Fruit fly (Drosophila melanogaster): ENCODE measurements around the gene cact.
A peak's percentile ranks its signal among the peaks of the same experiment; 100 is the strongest.

cact gene

DNA sequence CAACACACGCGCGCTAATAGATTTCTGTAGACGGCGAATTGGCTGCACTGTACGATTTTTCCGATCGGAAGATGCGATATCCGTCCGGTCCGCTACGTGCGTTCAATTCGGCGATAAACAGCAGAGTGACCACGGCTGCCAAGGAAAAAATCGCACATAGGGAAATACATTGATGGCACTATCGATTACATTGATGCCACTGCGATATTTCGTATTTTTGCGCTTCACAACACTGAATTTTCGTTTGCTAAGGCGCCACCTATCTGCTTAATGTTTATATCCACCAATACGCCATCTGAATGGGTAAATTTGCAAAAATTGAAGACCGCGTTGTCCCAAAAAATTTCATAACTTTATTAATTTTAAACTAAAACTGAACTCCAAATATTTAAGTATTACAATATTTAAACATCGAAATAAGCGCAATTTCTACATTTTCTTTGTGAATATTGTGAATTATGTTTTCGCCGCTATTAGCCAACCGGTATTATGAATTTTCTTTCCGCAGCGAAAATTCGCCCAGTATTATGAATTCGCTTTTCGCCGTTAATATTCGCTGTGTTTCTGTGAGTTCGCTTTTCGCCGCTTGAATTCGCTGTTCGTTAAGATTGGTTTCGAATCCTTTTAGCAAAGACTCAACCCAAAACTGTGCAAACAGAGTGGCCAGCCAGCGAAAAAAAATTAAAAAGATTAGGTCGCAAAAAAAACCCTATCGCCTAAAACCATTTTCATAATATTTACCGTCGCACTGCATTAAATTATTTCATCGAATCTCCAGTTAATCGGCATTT, 38.2 kb downstream of the cact start, which contains the start of the genes crp and pkaap (continued):
- TF ChIP-seq CG13624 (GFP tag; optimal IDR thresholded peaks at IDR 0.05) (peak; percentile 78), insv (GFP tag; optimal IDR thresholded peaks at IDR 0.05) (peak in 1 of 2 experiments; percentile 77), hth (optimal IDR thresholded peaks at IDR 0.05) (no peak), lab (GFP tag; optimal IDR thresholded peaks at IDR 0.05) (peak; percentile 85), CG2116 (GFP tag; optimal IDR thresholded peaks at IDR 0.05) (peak; percentile 76), CoRest (tag; optimal IDR thresholded peaks at IDR 0.05) (peak; percentile 56), MTF-1 (GFP tag; optimal IDR thresholded peaks at IDR 0.05; ENCODE audit: borderline replicate concordance) (peak; percentile 82), chif (GFP tag; optimal IDR thresholded peaks at IDR 0.05) (peak; percentile 73 to 89), CG3163 (GFP tag; optimal IDR thresholded peaks at IDR 0.05) (peak; percentile 73), CG1233 (GFP tag; optimal IDR thresholded peaks at IDR 0.05) (peak; percentile 61), CG11723 (GFP tag; optimal IDR thresholded peaks at IDR 0.05) (peak; percentile 23), bsh (GFP tag; optimal IDR thresholded peaks at IDR 0.05) (peak in 1 of 2 experiments; percentile 55), Dp (GFP tag; optimal IDR thresholded peaks at IDR 0.05) (peak; percentile 90), tio (GFP tag; optimal IDR thresholded peaks at IDR 0.05) (peak; percentile 58), CG10565 (GFP tag; optimal IDR thresholded peaks at IDR 0.05) (peak; percentile 23), gsb-n (tag; optimal IDR thresholded peaks at IDR 0.05) (peak; percentile 52), CG1602 (GFP tag; optimal IDR thresholded peaks at IDR 0.05) (peak; percentile 85), ems (GFP tag; optimal IDR thresholded peaks at IDR 0.05) (peak; percentile 68), CG10147 (GFP tag; optimal IDR thresholded peaks at IDR 0.05) (peak; percentile 42), B-H2 (GFP tag; optimal IDR thresholded peaks at IDR 0.05) (peak; percentile 90), onecut (GFP tag; IDR thresholded peaks at IDR 0.05) (peak; percentile 78), Dip3 (GFP tag; optimal IDR thresholded peaks at IDR 0.05) (peak; percentile 77), nmo (GFP tag; optimal IDR thresholded peaks at IDR 0.05) (peak; percentile 27), CG2202 (tag; optimal IDR thresholded peaks at IDR 0.05) (peak; percentile 41), phol (tag; optimal IDR thresholded peaks at IDR 0.05) (peak; percentile 48), Bteb2 (GFP tag; optimal IDR thresholded peaks at IDR 0.05) (peak; percentile 72), CG7271 (tag; optimal IDR thresholded peaks at IDR 0.05) (peak; percentile 51), jing (GFP tag; optimal IDR thresholded peaks at IDR 0.05) (peak; percentile 51), Vsx1 (GFP tag; optimal IDR thresholded peaks at IDR 0.05) (peak; percentile 46), pita (GFP tag; optimal IDR thresholded peaks at IDR 0.05) (peak; percentile 98), E2f1 (GFP tag; IDR thresholded peaks at IDR 0.05) (no peak), exex (tag; optimal IDR thresholded peaks at IDR 0.05) (peak; percentile 13), CG15073 (GFP tag; optimal IDR thresholded peaks at IDR 0.05) (peak; percentile 13), odd (GFP tag; optimal IDR thresholded peaks at IDR 0.05) (peak; percentile 19), Poxn (GFP tag; IDR thresholded peaks at IDR 0.05) (no peak), NK7.1 (GFP tag; optimal IDR thresholded peaks at IDR 0.05) (peak; percentile 65), Nf-YA (GFP tag; IDR thresholded peaks at IDR 0.05) (no peak), crc (GFP tag; optimal IDR thresholded peaks at IDR 0.05) (peak; percentile 48), Oaz (GFP tag; IDR thresholded peaks at IDR 0.05) (no peak), CG16779 (GFP tag; IDR thresholded peaks at IDR 0.05) (no peak), CG15011 (GFP tag; optimal IDR thresholded peaks at IDR 0.05) (no peak), Ssrp (tag; optimal IDR thresholded peaks at IDR 0.05) (no peak), CG7987 (GFP tag; optimal IDR thresholded peaks at IDR 0.05) (peak; percentile 74), CG2889 (GFP tag; IDR thresholded peaks at IDR 0.05) (no peak), CG17385 (GFP tag; optimal IDR thresholded peaks at IDR 0.05) (peak; percentile 54), slou (GFP tag; optimal IDR thresholded peaks at IDR 0.05) (peak; percentile 86), grn (GFP tag; optimal IDR thresholded peaks at IDR 0.05) (peak; percentile 90), HmgZ (tag; optimal IDR thresholded peaks at IDR 0.05) (peak; percentile 78), CG1529 (GFP tag; optimal IDR thresholded peaks at IDR 0.05) (peak; percentile 61)

Data from whole organism, embryonic.